Worm (Caenorhabditis elegans) whole organism, L3 larva: ENCODE measurements around the gene C18A11.1.

Experiments
- R02D3.7 ChIP-seq: fragments of 150-350 bp; optimal IDR thresholded peaks from 2 replicates; lab custom pipeline; 2014; ENCODE audit warnings: missing biosample characterization, missing genetic modification characterization
- ceh-28 ChIP-seq: fragments of 150-350 bp; optimal IDR thresholded peaks from 2 replicates; lab custom pipeline; 2014; ENCODE audit warnings: missing biosample characterization, missing genetic modification reagents, missing genetic modification characterization
- ceh-82 ChIP-seq: fragments of 150-350 bp; optimal IDR thresholded peaks from 2 replicates; lab custom pipeline; 2014; ENCODE audit warnings: missing biosample characterization, missing genetic modification characterization
- elt-3 ChIP-seq, 3 experiments: fragments of 150-350 bp in 1 of 3; sonication (generic microtip) in 2 of 3; optimal IDR thresholded peaks; 2 replicates in 2 of 3; 4 replicates in 1 of 3; lab custom pipeline; 2014 to 2017; ENCODE audit warnings: missing biosample characterization in 3 of 3, missing genetic modification characterization in 3 of 3
- jun-1 ChIP-seq: fragments of 150-350 bp; optimal IDR thresholded peaks from 2 replicates; lab custom pipeline; 2014; ENCODE audit warnings: missing biosample characterization, missing genetic modification reagents, missing genetic modification characterization
- lin-15B ChIP-seq: fragments of 150-350 bp; optimal IDR thresholded peaks from 2 replicates; lab custom pipeline; 2014; ENCODE audit warnings: missing biosample characterization, missing genetic modification characterization
- nfya-1 ChIP-seq: sonication (generic microtip); optimal IDR thresholded peaks from 2 replicates; lab custom pipeline; 2017; ENCODE audit warnings: missing genetic modification characterization, mild to moderate bottlenecking, missing compliant biosample characterization, antibody characterized with exemption, moderate library complexity; ENCODE audit not compliant: insufficient read depth
- nhr-28 ChIP-seq: fragments of 150-350 bp; optimal IDR thresholded peaks from 2 replicates; lab custom pipeline; 2014; ENCODE audit warnings: missing biosample characterization, missing genetic modification characterization
- nhr-77 ChIP-seq: fragments of 150-350 bp; optimal IDR thresholded peaks from 2 replicates; lab custom pipeline; 2014; ENCODE audit warnings: missing biosample characterization, missing genetic modification characterization
- pha-4 ChIP-seq: fragments of 150-350 bp; optimal IDR thresholded peaks from 2 replicates; lab custom pipeline; 2014; ENCODE audit warnings: missing biosample characterization, missing genetic modification reagents, missing genetic modification characterization
- skn-1 ChIP-seq: fragments of 150-350 bp; optimal IDR thresholded peaks from 2 replicates; lab custom pipeline; 2014; ENCODE audit warnings: missing biosample characterization, missing genetic modification characterization
- unc-62 ChIP-seq: fragments of 150-350 bp; sonication (generic microtip); optimal IDR thresholded peaks from 4 replicates; lab custom pipeline; 2014; ENCODE audit warnings: missing biosample characterization, missing genetic modification reagents, missing genetic modification characterization
- zag-1 ChIP-seq: fragments of 150-350 bp; optimal IDR thresholded peaks from 2 replicates; lab custom pipeline; 2014; ENCODE audit warnings: missing biosample characterization, missing genetic modification characterization
- ztf-4 ChIP-seq: fragments of 150-350 bp; optimal IDR thresholded peaks from 2 replicates; lab custom pipeline; 2014; ENCODE audit warnings: missing biosample characterization, missing genetic modification characterization

DNA sequence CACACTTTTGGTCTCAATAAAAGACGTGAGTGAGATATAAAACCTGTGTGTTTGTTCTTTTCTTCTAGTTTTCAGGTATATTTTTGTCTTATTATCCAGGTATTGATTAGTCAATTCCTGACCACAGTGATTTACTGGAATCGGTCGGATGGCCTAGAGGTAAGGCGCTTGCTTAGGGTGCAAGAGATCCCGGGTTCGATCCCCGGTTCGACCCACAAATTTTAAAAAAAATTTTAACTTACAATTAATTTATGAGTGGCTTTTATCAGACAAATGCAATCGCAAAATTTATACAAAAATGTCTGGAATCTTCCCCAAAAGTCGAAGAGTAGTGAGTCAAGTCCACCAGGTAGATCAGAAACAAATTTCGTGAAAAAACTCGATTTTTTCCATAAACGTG, 31.8 kb upstream of the C18A11.1 start:
- TF ChIP-seq nhr-77 (tag; lab: Kevin White, UChicago) (no peak), unc-62 (GFP tag; lab: Kevin White, UChicago) (no peak), ztf-4 (tag; lab: Kevin White, UChicago) (no peak), ceh-28 (tag; lab: Kevin White, UChicago) (no peak), ceh-82 (no peak), pha-4 (tag; lab: Kevin White, UChicago) (no peak), lin-15B (tag; lab: Kevin White, UChicago) (no peak), zag-1 (no peak), nhr-28 (tag; lab: Kevin White, UChicago) (no peak), nfya-1 (tag; lab: Kevin White, UChicago) (no peak), elt-3 (tag; optimal IDR thresholded peaks at IDR 0.05; lab: Kevin White, UChicago) (no peak), R02D3.7 (tag; lab: Kevin White, UChicago) (no peak), skn-1 (no peak), jun-1 (no peak)
